Fruit fly (Drosophila melanogaster) whole organism, embryonic: ENCODE results near the gene dUTPase.

Source experiments
- Ada2b ChIP-seq: fragments of 200-800 bp; sonication (Bioruptor generic); IDR thresholded peaks from 2 replicates; pipeline ENCODE4 v1.3.6; 2022; ENCODE audit warnings: missing biosample characterization, missing genetic modification characterization
- Atf-2 ChIP-seq: fragments of 200-800 bp; sonication (Bioruptor generic); optimal IDR thresholded peaks from 2 replicates; lab custom pipeline; 2016; ENCODE audit warnings: missing biosample characterization, missing genetic modification characterization
- B-H1 ChIP-seq: fragments of 200-800 bp; sonication (Bioruptor generic); IDR thresholded peaks from 3 replicates; pipeline ENCODE4 v1.3.6; 2022; ENCODE audit warnings: missing biosample characterization, missing genetic modification characterization
- CG10979 ChIP-seq: fragments of 200-800 bp; sonication (Bioruptor generic); optimal IDR thresholded peaks from 2 replicates; lab custom pipeline; 2018; ENCODE audit warnings: missing biosample characterization, mild to moderate bottlenecking, missing genetic modification characterization, moderate library complexity
- CG11560 ChIP-seq: fragments of 200-800 bp; sonication (Bioruptor generic); IDR thresholded peaks from 3 replicates; pipeline ENCODE4 v1.3.6; 2022; ENCODE audit warnings: missing biosample characterization, missing genetic modification characterization
- CG11696 ChIP-seq: fragments of 200-800 bp; sonication (Bioruptor generic); IDR thresholded peaks from 2 replicates; pipeline ENCODE4 v1.3.6; 2022; ENCODE audit warnings: missing biosample characterization, missing genetic modification characterization
- CG12104 ChIP-seq: fragments of 200-800 bp; sonication (Bioruptor generic); optimal IDR thresholded peaks from 3 replicates; lab custom pipeline; 2016; ENCODE audit warnings: missing biosample characterization, missing genetic modification characterization
- CG12744 ChIP-seq: fragments of 200-800 bp; sonication (Bioruptor generic); optimal IDR thresholded peaks from 2 replicates; lab custom pipeline; 2016; ENCODE audit warnings: missing biosample characterization, missing genetic modification characterization
- CG13123 ChIP-seq: fragments of 200-800 bp; sonication (Bioruptor generic); optimal IDR thresholded peaks from 2 replicates; lab custom pipeline; 2016; ENCODE audit warnings: missing biosample characterization, missing genetic modification characterization
- CG14860 ChIP-seq: fragments of 200-800 bp; sonication (Bioruptor generic); IDR thresholded peaks from 3 replicates; pipeline ENCODE4 v1.3.6; 2022; ENCODE audit warnings: missing biosample characterization, missing genetic modification characterization; ENCODE audit not compliant: partially characterized antibody
- CG15011 ChIP-seq: fragments of 200-800 bp; sonication (Bioruptor generic); optimal IDR thresholded peaks from 3 replicates; lab custom pipeline; 2018; ENCODE audit warnings: missing biosample characterization, mild to moderate bottlenecking, missing genetic modification characterization
- CG15073 ChIP-seq: fragments of 200-800 bp; sonication (Bioruptor generic); optimal IDR thresholded peaks from 2 replicates; lab custom pipeline; 2016; ENCODE audit warnings: missing biosample characterization, missing genetic modification characterization
- CG15269 ChIP-seq: fragments of 200-800 bp; sonication (Bioruptor generic); optimal IDR thresholded peaks from 2 replicates; lab custom pipeline; 2018; ENCODE audit warnings: missing biosample characterization, mild to moderate bottlenecking, missing genetic modification characterization, moderate library complexity
- CG15601 ChIP-seq: fragments of 200-800 bp; sonication (Bioruptor generic); optimal IDR thresholded peaks from 3 replicates; lab custom pipeline; 2019; ENCODE audit warnings: missing biosample characterization, mild to moderate bottlenecking, missing genetic modification characterization, moderate library complexity
- CG1647 ChIP-seq: fragments of 200-800 bp; sonication (Bioruptor generic); optimal IDR thresholded peaks from 3 replicates; lab custom pipeline; 2016; ENCODE audit warnings: missing biosample characterization, missing genetic modification characterization
- CG17359 ChIP-seq: fragments of 200-800 bp; sonication (Bioruptor generic); optimal IDR thresholded peaks from 3 replicates; lab custom pipeline; 2018; ENCODE audit warnings: missing biosample characterization, mild to moderate bottlenecking, missing genetic modification characterization, moderate library complexity
- CG17612 ChIP-seq: fragments of 200-800 bp; sonication (Bioruptor generic); IDR thresholded peaks from 2 replicates; pipeline ENCODE4 v1.3.6; 2022; ENCODE audit warnings: missing biosample characterization, missing genetic modification characterization
- CG17912 ChIP-seq: fragments of 200-800 bp; sonication (Bioruptor generic); optimal IDR thresholded peaks from 2 replicates; lab custom pipeline; 2018; ENCODE audit warnings: missing biosample characterization, mild to moderate bottlenecking, missing genetic modification characterization
- CG2116 ChIP-seq: fragments of 200-800 bp; sonication (Bioruptor generic); optimal IDR thresholded peaks from 3 replicates; lab custom pipeline; 2018; ENCODE audit warnings: missing biosample characterization, mild to moderate bottlenecking, missing genetic modification characterization
- CG6175 ChIP-seq: fragments of 200-800 bp; sonication (Bioruptor generic); IDR thresholded peaks from 3 replicates; pipeline ENCODE4 v1.3.6; 2022; ENCODE audit warnings: missing biosample characterization, missing genetic modification characterization
- CG6654 ChIP-seq: fragments of 200-800 bp; sonication (Bioruptor generic); optimal IDR thresholded peaks from 2 replicates; lab custom pipeline; 2017; ENCODE audit warnings: missing biosample characterization, mild to moderate bottlenecking, missing genetic modification characterization
- CG9727 ChIP-seq: fragments of 200-800 bp; sonication (Bioruptor generic); optimal IDR thresholded peaks from 3 replicates; lab custom pipeline; 2017; ENCODE audit warnings: missing biosample characterization, mild to moderate bottlenecking, missing genetic modification characterization
- CG9797 ChIP-seq: fragments of 200-800 bp; sonication (Bioruptor generic); optimal IDR thresholded peaks from 3 replicates; lab custom pipeline; 2018; ENCODE audit warnings: missing biosample characterization, mild to moderate bottlenecking, missing genetic modification characterization
- CHES-1-like ChIP-seq: fragments of 200-800 bp; sonication (Bioruptor generic); optimal IDR thresholded peaks from 2 replicates; lab custom pipeline; 2016; ENCODE audit warnings: missing biosample characterization, missing genetic modification characterization
- Dbx ChIP-seq: fragments of 200-800 bp; sonication (Bioruptor generic); IDR thresholded peaks from 3 replicates; pipeline ENCODE4 v1.3.6; 2022; ENCODE audit warnings: missing biosample characterization, missing genetic modification characterization
- Doc2 ChIP-seq: fragments of 200-800 bp; sonication (Bioruptor generic); IDR thresholded peaks from 2 replicates; pipeline ENCODE4 v1.3.6; 2022; ENCODE audit warnings: missing biosample characterization, missing genetic modification characterization
- Doc3 ChIP-seq: fragments of 200-800 bp; sonication (Bioruptor generic); IDR thresholded peaks from 3 replicates; pipeline ENCODE4 v1.3.6; 2022; ENCODE audit warnings: missing biosample characterization, missing genetic modification characterization; ENCODE audit not compliant: partially characterized antibody
- Hmr ChIP-seq: fragments of 200-800 bp; sonication (Bioruptor generic); optimal IDR thresholded peaks from 3 replicates; lab custom pipeline; 2017; ENCODE audit warnings: mild to moderate bottlenecking, missing biosample characterization, missing genetic modification reagents, missing genetic modification characterization
- Hmx ChIP-seq: fragments of 200-800 bp; sonication (Bioruptor generic); optimal IDR thresholded peaks from 2 replicates; lab custom pipeline; 2016; ENCODE audit warnings: missing biosample characterization, missing genetic modification characterization
- Lhr ChIP-seq: fragments of 200-800 bp; sonication (Bioruptor generic); optimal IDR thresholded peaks from 3 replicates; lab custom pipeline; 2017; ENCODE audit warnings: mild to moderate bottlenecking, missing biosample characterization, missing genetic modification reagents, missing genetic modification characterization
- NC2α ChIP-seq: fragments of 200-800 bp; sonication (Bioruptor generic); optimal IDR thresholded peaks from 2 replicates; lab custom pipeline; 2016; ENCODE audit warnings: missing biosample characterization, missing genetic modification characterization
- Oli ChIP-seq: fragments of 200-800 bp; sonication (Bioruptor generic); optimal IDR thresholded peaks from 2 replicates; lab custom pipeline; 2018; ENCODE audit warnings: missing biosample characterization, mild to moderate bottlenecking, missing genetic modification characterization, moderate library complexity
- Poxn ChIP-seq: fragments of 200-800 bp; sonication (Bioruptor generic); IDR thresholded peaks from 2 replicates; pipeline ENCODE4 v1.3.6; 2022; ENCODE audit warnings: missing biosample characterization, missing genetic modification characterization
- Ssrp ChIP-seq: fragments of 200-800 bp; sonication (Bioruptor generic); optimal IDR thresholded peaks from 2 replicates; lab custom pipeline; 2018; ENCODE audit warnings: missing biosample characterization, mild to moderate bottlenecking, missing genetic modification characterization, moderate library complexity
- aop ChIP-seq: fragments of 200-800 bp; sonication (Bioruptor generic); IDR thresholded peaks from 2 replicates; pipeline ENCODE4 v1.3.6; 2022; ENCODE audit warnings: missing biosample characterization, missing genetic modification characterization
- chinmo ChIP-seq: fragments of 200-800 bp; sonication (Bioruptor generic); IDR thresholded peaks from 4 replicates; pipeline ENCODE4 v1.3.6; 2022; ENCODE audit warnings: missing biosample characterization, missing genetic modification characterization; ENCODE audit not compliant: partially characterized antibody
- ci ChIP-seq: fragments of 200-800 bp; sonication (Bioruptor generic); IDR thresholded peaks from 3 replicates; pipeline ENCODE4 v1.3.6; 2022; ENCODE audit warnings: missing biosample characterization, missing genetic modification characterization
- cwo ChIP-seq: fragments of 200-800 bp; sonication (Bioruptor generic); optimal IDR thresholded peaks from 3 replicates; lab custom pipeline; 2017; ENCODE audit warnings: missing biosample characterization, missing genetic modification characterization, mild to moderate bottlenecking, moderate library complexity, missing genetic modification reagents
- dimm ChIP-seq: fragments of 200-800 bp; sonication (Bioruptor generic); IDR thresholded peaks from 2 replicates; pipeline ENCODE4 v1.3.6; 2022; ENCODE audit warnings: missing biosample characterization, missing genetic modification characterization
- fu2 ChIP-seq: fragments of 200-800 bp; sonication (Bioruptor generic); optimal IDR thresholded peaks from 2 replicates; lab custom pipeline; 2016; ENCODE audit warnings: missing biosample characterization, missing genetic modification characterization
- gsb-n ChIP-seq: fragments of 200-800 bp; sonication (Bioruptor generic); optimal IDR thresholded peaks from 3 replicates; lab custom pipeline; 2018; ENCODE audit warnings: missing biosample characterization, mild to moderate bottlenecking, missing genetic modification characterization
- mam ChIP-seq: fragments of 200-800 bp; sonication (Bioruptor generic); optimal IDR thresholded peaks from 3 replicates; lab custom pipeline; 2016; ENCODE audit warnings: missing biosample characterization, missing genetic modification characterization
- nerfin-1 ChIP-seq: fragments of 200-800 bp; sonication (Bioruptor generic); optimal IDR thresholded peaks from 3 replicates; lab custom pipeline; 2019; ENCODE audit warnings: missing biosample characterization, mild to moderate bottlenecking, missing genetic modification characterization, moderate library complexity
- nom ChIP-seq: fragments of 200-800 bp; sonication (Bioruptor generic); optimal IDR thresholded peaks from 2 replicates; lab custom pipeline; 2017; ENCODE audit warnings: missing biosample characterization, missing genetic modification characterization, mild to moderate bottlenecking, moderate library complexity, missing genetic modification reagents
- pb ChIP-seq: fragments of 200-800 bp; sonication (Bioruptor generic); optimal IDR thresholded peaks from 3 replicates; lab custom pipeline; 2016; ENCODE audit warnings: missing biosample characterization, missing genetic modification characterization
- seq ChIP-seq: fragments of 200-800 bp; sonication (Bioruptor generic); IDR thresholded peaks from 2 replicates; pipeline ENCODE4 v1.3.6; 2022; ENCODE audit warnings: missing biosample characterization, missing genetic modification characterization
- trh ChIP-seq: fragments of 200-800 bp; sonication (Bioruptor generic); optimal IDR thresholded peaks from 2 replicates; lab custom pipeline; 2016; ENCODE audit warnings: missing biosample characterization, missing genetic modification characterization
- z ChIP-seq: fragments of 200-800 bp; sonication (Bioruptor generic); IDR thresholded peaks from 3 replicates; pipeline ENCODE4 v1.3.6; 2022; ENCODE audit warnings: missing biosample characterization, missing genetic modification characterization
- zf30C ChIP-seq: fragments of 200-800 bp; sonication (Bioruptor generic); optimal IDR thresholded peaks from 3 replicates; lab custom pipeline; 2018; ENCODE audit warnings: missing biosample characterization, mild to moderate bottlenecking, missing genetic modification characterization

dUTPase gene

DNA sequence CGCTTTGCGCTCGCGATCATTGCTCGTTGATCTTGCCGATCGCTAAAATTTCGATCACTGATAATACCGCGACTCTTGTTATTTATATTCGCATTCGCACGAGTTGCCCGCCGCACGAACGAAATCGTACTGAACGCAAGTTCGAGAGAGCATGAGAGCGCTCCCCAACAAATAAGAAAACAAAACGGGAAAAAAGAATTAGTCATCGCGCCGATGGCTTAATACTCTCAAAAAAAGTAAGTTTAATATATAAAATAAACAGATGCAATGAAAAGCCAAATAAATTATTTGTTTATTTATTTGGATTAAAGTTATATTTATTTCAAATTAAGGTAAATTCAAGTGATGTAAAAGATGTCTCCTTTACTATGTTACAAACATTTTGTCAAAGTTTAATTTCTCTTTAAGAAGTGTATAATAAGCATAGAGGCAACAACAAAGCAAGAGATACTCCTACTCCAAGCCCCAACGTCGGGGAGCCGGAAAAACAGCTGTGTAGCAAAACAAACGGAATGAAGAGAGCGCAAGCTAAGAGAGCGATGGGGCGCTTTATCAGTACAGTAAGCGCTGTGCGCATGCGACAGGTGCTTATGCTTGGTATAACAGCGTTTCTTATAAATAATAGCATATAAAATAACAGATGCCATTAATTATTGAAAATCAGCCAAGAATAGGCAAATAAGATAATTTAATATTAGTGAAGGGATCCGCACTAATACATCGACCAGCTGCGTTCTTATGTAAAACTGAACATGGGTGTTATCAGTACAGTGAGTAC, 46.4 kb downstream of the dUTPase start (continued):
- TF ChIP-seq CG12104 (GFP tag; lab: Kevin White, UChicago) (peak; percentile 62), CG15269 (tag; lab: Kevin White, UChicago) (peak; percentile 81), B-H1 (peak; percentile 71), Hmr (peak; percentile 71), cwo (GFP tag; lab: Kevin White, UChicago) (peak; percentile 20), Dbx (GFP tag; lab: Robert Waterston, UW) (no peak), ci (peak; percentile 61), CG17912 (GFP tag; lab: Kevin White, UChicago) (no peak), CG9727 (GFP tag; lab: Kevin White, UChicago) (peak; percentile 77), CG9797 (no peak), CG2116 (peak; percentile 49), z (no peak), mam (GFP tag; lab: Kevin White, UChicago) (peak; percentile 46), NC2α (peak; percentile 46), seq (GFP tag; lab: Robert Waterston, UW) (peak; percentile 79), nom (GFP tag; lab: Kevin White, UChicago) (peak; percentile 80), CG15073 (peak; percentile 12), pb (GFP tag; lab: Kevin White, UChicago) (no peak), CG15011 (no peak), CG13123 (GFP tag; lab: Kevin White, UChicago) (peak; percentile 1), Oli (tag; lab: Kevin White, UChicago) (peak; percentile 82), trh (GFP tag; lab: Kevin White, UChicago) (no peak), fu2 (peak; percentile 42), dimm (0 out of 2 replicates have a peak, but pooled peaks have one; percentile 8), nerfin-1 (tag; lab: Kevin White, UChicago) (peak; percentile 63), Atf-2 (no peak), CG12744 (peak; percentile 42), CG6175 (GFP tag; lab: Robert Waterston, UW) (no peak), CG10979 (tag; lab: Kevin White, UChicago) (peak; percentile 90), zf30C (GFP tag; lab: Kevin White, UChicago) (no peak), CG1647 (GFP tag; lab: Kevin White, UChicago) (peak; percentile 23), gsb-n (peak; percentile 50), Lhr (GFP tag; lab: Kevin White, UChicago) (peak; percentile 59), Poxn (GFP tag; lab: Robert Waterston, UW) (peak; percentile 28; the same call in 1 of the 2 replicates), Doc3 (GFP tag; lab: Robert Waterston, UW) (no peak), CG14860 (GFP tag; lab: Robert Waterston, UW) (no peak), CG11696 (GFP tag; lab: Robert Waterston, UW) (no peak; the same call in 1 of the 2 replicates), CG17612 (GFP tag; lab: Robert Waterston, UW) (no peak), chinmo (peak; percentile 78; the same call in 2 of the 4 replicates), CG15601 (tag; lab: Kevin White, UChicago) (peak; percentile 45), Hmx (GFP tag; lab: Kevin White, UChicago) (no peak), CG6654 (GFP tag; lab: Kevin White, UChicago) (peak; percentile 40), CG17359 (tag; lab: Kevin White, UChicago) (peak; percentile 55), Doc2 (no peak), Ssrp (peak; percentile 68), Ada2b (GFP tag; lab: Robert Waterston, UW) (peak; percentile 64), CG11560 (tag; lab: Robert Waterston, UW) (peak; percentile 77; the same call in 2 of the 3 replicates), aop (no peak), CHES-1-like (GFP tag; lab: Kevin White, UChicago) (peak; percentile 50)
